Fruit fly (Drosophila melanogaster): ENCODE measurements around the gene rg.

Gene rg

dm6 chrX:5095620-5096019 is 10.1 kb downstream of the rg start (continued):
- TF ChIP-seq CG12744 (GFP tag; optimal IDR thresholded peaks at IDR 0.05) (no peak), dysf (GFP tag; IDR thresholded peaks at IDR 0.05) (peak; percentile 59; the same call in 1 of the 3 replicates), Mes4 (GFP tag; optimal IDR thresholded peaks at IDR 0.05) (no peak), zfh2 (GFP tag; optimal IDR thresholded peaks at IDR 0.05) (no peak), ind (GFP tag; optimal IDR thresholded peaks at IDR 0.05) (no peak), CrebB (tag; optimal IDR thresholded peaks at IDR 0.05) (peak; percentile 3), BtbVII (GFP tag; optimal IDR thresholded peaks at IDR 0.05) (peak; percentile 40), Xrp1 (GFP tag; IDR thresholded peaks at IDR 0.05) (peak; percentile 46; the same call in 1 of the 2 replicates), CG11085 (GFP tag; IDR thresholded peaks at IDR 0.05) (no peak), CG18619 (GFP tag; optimal IDR thresholded peaks at IDR 0.05) (peak; percentile 25), kni (GFP tag; optimal IDR thresholded peaks at IDR 0.05) (no peak), nom (GFP tag; optimal IDR thresholded peaks at IDR 0.05) (no peak), tin (GFP tag; optimal IDR thresholded peaks at IDR 0.05) (peak; percentile 24), CG8924 (tag; optimal IDR thresholded peaks at IDR 0.05) (peak; percentile 26), phol (tag; optimal IDR thresholded peaks at IDR 0.05) (peak; percentile 35), Hmr (GFP tag; optimal IDR thresholded peaks at IDR 0.05) (peak; percentile 49), Dip2 (GFP tag; IDR thresholded peaks at IDR 0.05) (no peak), CG11560 (tag; IDR thresholded peaks at IDR 0.05) (no peak), CG12769 (tag; optimal IDR thresholded peaks at IDR 0.05) (peak; percentile 71), CG7556 (GFP tag; optimal IDR thresholded peaks at IDR 0.05) (peak; percentile 53), CG9817 (tag; optimal IDR thresholded peaks at IDR 0.05) (peak; percentile 14), CG3281 (GFP tag; optimal IDR thresholded peaks at IDR 0.05) (peak; percentile 36), Meics (GFP tag; optimal IDR thresholded peaks at IDR 0.05) (peak; percentile 59), Elba2 (GFP tag; optimal IDR thresholded peaks at IDR 0.05) (no peak), CG18599 (GFP tag; optimal IDR thresholded peaks at IDR 0.05) (peak; percentile 80), Oli (tag; optimal IDR thresholded peaks at IDR 0.05) (peak; percentile 51), Myb (GFP tag; optimal IDR thresholded peaks at IDR 0.05) (no peak), CG7839 (tag; optimal IDR thresholded peaks at IDR 0.05) (peak; percentile 49), gem (tag; optimal IDR thresholded peaks at IDR 0.05) (peak; percentile 66), unpg (GFP tag; optimal IDR thresholded peaks at IDR 0.05) (peak; percentile 57), CG15073 (GFP tag; optimal IDR thresholded peaks at IDR 0.05) (no peak), Ptx1 (GFP tag; IDR thresholded peaks at IDR 0.05) (peak; percentile 51; the same call in 1 of the 2 replicates), row (GFP tag; IDR thresholded peaks at IDR 0.05) (peak; percentile 74), lab (GFP tag; optimal IDR thresholded peaks at IDR 0.05) (peak; percentile 64), Bteb2 (GFP tag; optimal IDR thresholded peaks at IDR 0.05) (no peak), Hr78 (GFP tag; optimal IDR thresholded peaks at IDR 0.05) (no peak), Xbp1 (GFP tag; optimal IDR thresholded peaks at IDR 0.05) (peak; percentile 37), CG31441 (GFP tag; IDR thresholded peaks at IDR 0.05) (peak; percentile 58), slbo (GFP tag; IDR thresholded peaks at IDR 0.05) (peak; percentile 46; the same call in 1 of the 2 replicates), tgo (GFP tag; IDR thresholded peaks at IDR 0.05) (0 out of 3 replicates have a peak, but pooled peaks have one; percentile 24), C15 (GFP tag; IDR thresholded peaks at IDR 0.05) (no peak), CG17361 (GFP tag; IDR thresholded peaks at IDR 0.05) (0 out of 3 replicates have a peak, but pooled peaks have one; percentile 37), CG8290 (GFP tag; optimal IDR thresholded peaks at IDR 0.05) (no peak), CG8290 (tag; optimal IDR thresholded peaks at IDR 0.05) (peak in 1 of 2 experiments; percentile 59), CG11504 (tag; optimal IDR thresholded peaks at IDR 0.05) (peak; percentile 71)

Measured in whole organism, embryonic.